Fruit fly (Drosophila melanogaster): ENCODE data around the gene CG13293.

DNA sequence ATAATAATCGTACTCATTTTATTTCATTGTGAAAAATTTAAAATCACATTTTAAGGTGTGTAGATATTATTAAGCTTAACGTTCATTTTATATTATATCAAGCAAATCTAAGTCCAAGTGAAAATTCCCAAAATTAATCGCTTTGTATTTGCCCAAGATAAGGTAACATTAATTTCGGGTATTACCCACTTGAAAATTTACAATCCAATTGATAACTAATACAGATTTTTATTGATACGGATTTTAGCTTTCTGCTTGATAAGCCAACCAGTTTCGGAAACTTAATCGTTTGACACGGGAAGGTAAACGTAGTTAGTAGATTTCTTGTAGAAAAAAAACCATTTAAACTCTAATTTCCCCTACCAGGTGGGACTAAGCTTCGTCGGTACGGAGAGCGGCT lies 49.7 kb upstream of the CG13293 start:
- TF ChIP-seq Pif1A (GFP tag; optimal IDR thresholded peaks at IDR 0.05): no peak
- TF ChIP-seq Ets98B (GFP tag; IDR thresholded peaks at IDR 0.05): no peak
- TF ChIP-seq D1 (tag; optimal IDR thresholded peaks at IDR 0.05): no peak
- TF ChIP-seq CG17806 (tag; optimal IDR thresholded peaks at IDR 0.05): no peak
- no peak for TF ChIP-seq rn (GFP tag; IDR thresholded peaks at IDR 0.05)
- no peak for TF ChIP-seq CG15710 (tag; optimal IDR thresholded peaks at IDR 0.05)
